Worm (Caenorhabditis elegans) whole organism, L4 larva: ENCODE measurements around the gene fbxb-41.

Experiments used
- T20F7.1 ChIP-seq: fragments of 200-800 bp; sonication (Bioruptor generic); optimal IDR thresholded peaks from 2 replicates; lab custom pipeline; 2018; ENCODE audit warnings: mild to moderate bottlenecking, missing genetic modification characterization, missing compliant biosample characterization
- ama-1 ChIP-seq: fragments of 150-350 bp; optimal IDR thresholded peaks from 2 replicates; lab custom pipeline; 2014; ENCODE audit warnings: inconsistent platforms, mixed read lengths
- ceh-82 ChIP-seq: sonication (generic microtip); optimal IDR thresholded peaks from 2 replicates; lab custom pipeline; 2017; ENCODE audit warnings: missing biosample characterization, missing genetic modification characterization
- daf-12 ChIP-seq: fragments of 150-350 bp; optimal IDR thresholded peaks from 2 replicates; lab custom pipeline; 2014; ENCODE audit warnings: missing biosample characterization, missing genetic modification reagents, missing genetic modification characterization
- madf-9 ChIP-seq: fragments of 200-800 bp; sonication (Bioruptor generic); conservative IDR thresholded peaks from 2 replicates; pipeline ENCODE4 v1.3.6; 2022; ENCODE audit warnings: missing genetic modification reagents, missing genetic modification characterization, missing compliant biosample characterization
- nhr-237 ChIP-seq: sonication (generic microtip); optimal IDR thresholded peaks from 2 replicates; lab custom pipeline; 2017; ENCODE audit warnings: missing biosample characterization, missing genetic modification characterization
- unc-39 ChIP-seq: sonication (generic microtip); optimal IDR thresholded peaks from 2 replicates; lab custom pipeline; 2017; ENCODE audit warnings: missing biosample characterization, missing genetic modification characterization

DNA sequence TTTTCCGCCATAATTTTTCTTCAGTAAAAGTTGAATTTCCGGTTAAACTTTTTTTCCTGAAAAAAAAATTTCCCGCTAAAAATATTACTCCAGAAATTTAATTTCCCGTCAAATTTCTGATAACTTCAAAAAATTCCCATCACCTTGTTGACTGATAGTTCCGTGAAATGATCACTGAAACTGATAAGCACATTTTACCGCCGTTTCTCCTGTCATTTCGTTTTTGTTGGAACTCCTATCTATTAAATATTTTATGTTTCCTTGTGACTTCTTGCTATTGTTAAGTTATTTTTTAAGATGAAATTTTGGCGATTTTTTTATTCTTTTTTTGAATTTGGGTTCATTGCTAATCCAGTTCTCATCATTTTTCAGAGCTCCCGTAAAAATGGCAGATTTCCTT, 13.5 kb downstream of the fbxb-41 start, which contains the start of gene math-34:
- TF ChIP-seq ceh-82 (tag; lab: Kevin White, UChicago) (no peak), daf-12 (tag; lab: Kevin White, UChicago) (no peak), unc-39 (tag; lab: Kevin White, UChicago) (no peak), T20F7.1 (no peak), ama-1 (lab: Kevin White, UChicago) (no peak), nhr-237 (no peak), madf-9 (no peak)
